Fruit fly (Drosophila melanogaster) whole organism, prepupa: ENCODE measurements around the gene Smyd5.

Experiments
- Blimp-1 ChIP-seq: fragments of 200-800 bp; sonication (Bioruptor generic); optimal IDR thresholded peaks from 3 replicates; lab custom pipeline; 2017; ENCODE audit warnings: missing biosample characterization, missing genetic modification characterization, mild to moderate bottlenecking, moderate library complexity, missing genetic modification reagents
- CG11762 ChIP-seq: fragments of 200-800 bp; sonication (Bioruptor generic); optimal IDR thresholded peaks from 3 replicates; lab custom pipeline; 2016; ENCODE audit warnings: missing biosample characterization, missing genetic modification characterization; ENCODE audit not compliant: insufficient read depth
- CG16779 ChIP-seq: fragments of 200-800 bp; sonication (Bioruptor generic); optimal IDR thresholded peaks from 3 replicates; lab custom pipeline; 2017; ENCODE audit warnings: missing biosample characterization, mild to moderate bottlenecking, missing genetic modification characterization
- CG4318 ChIP-seq: fragments of 200-800 bp; sonication (Bioruptor generic); optimal IDR thresholded peaks from 3 replicates; lab custom pipeline; 2017; ENCODE audit warnings: missing biosample characterization, mild to moderate bottlenecking, missing genetic modification characterization
- Eip78C ChIP-seq: fragments of 200-800 bp; sonication (Bioruptor generic); peaks from one replicate; lab custom pipeline; 2016; ENCODE audit warnings: missing biosample characterization, missing genetic modification characterization
- Met ChIP-seq: fragments of 200-800 bp; sonication (Bioruptor generic); optimal IDR thresholded peaks from 3 replicates; lab custom pipeline; 2016; ENCODE audit warnings: missing biosample characterization, missing genetic modification characterization
- Sox15 ChIP-seq: fragments of 200-800 bp; sonication (Bioruptor generic); optimal IDR thresholded peaks from 3 replicates; lab custom pipeline; 2016; ENCODE audit warnings: missing biosample characterization, missing genetic modification characterization
- eg ChIP-seq: fragments of 200-800 bp; sonication (Bioruptor generic); IDR thresholded peaks from 3 replicates; pipeline ENCODE4 v1.3.6; 2022; ENCODE audit warnings: missing biosample characterization, missing genetic modification characterization
- fd59A ChIP-seq: fragments of 200-800 bp; sonication (Bioruptor generic); optimal IDR thresholded peaks from 2 replicates; lab custom pipeline; 2017; ENCODE audit warnings: missing biosample characterization, mild to moderate bottlenecking, missing genetic modification characterization, missing genetic modification reagents
- spab ChIP-seq: fragments of 200-800 bp; sonication (Bioruptor generic); optimal IDR thresholded peaks from 2 replicates; lab custom pipeline; 2017; ENCODE audit warnings: missing biosample characterization, mild to moderate bottlenecking, missing genetic modification characterization, missing genetic modification reagents
- svp ChIP-seq: fragments of 200-800 bp; sonication (Bioruptor generic); peaks from one replicate; lab custom pipeline; 2016; ENCODE audit warnings: missing biosample characterization, missing genetic modification characterization

DNA sequence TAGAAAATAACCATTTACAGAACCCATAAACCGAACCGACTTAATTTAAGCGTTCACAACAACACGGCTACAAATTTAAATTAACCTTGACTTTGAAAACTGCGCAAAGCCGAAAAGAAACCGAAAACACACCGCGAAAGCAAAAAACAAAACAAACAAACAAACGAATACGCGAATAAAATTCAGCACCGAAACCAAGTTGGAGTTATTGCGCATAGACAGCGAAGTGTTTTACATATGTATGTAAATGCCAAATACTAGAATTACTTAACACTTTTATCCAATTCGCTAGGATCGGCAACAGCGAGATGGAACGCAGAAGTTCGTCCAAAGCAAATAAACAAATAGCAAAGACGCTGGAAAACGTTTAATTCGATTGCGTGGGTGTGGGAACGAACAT, 32.9 kb downstream of the Smyd5 start:
- TF ChIP-seq Blimp-1 (GFP tag; lab: Kevin White, UChicago) = peak; percentile 0
- TF ChIP-seq Eip78C (GFP tag; lab: Kevin White, UChicago) = no peak
- TF ChIP-seq Met (GFP tag; lab: Kevin White, UChicago) = no peak
- no peak for TF ChIP-seq eg (GFP tag; lab: Robert Waterston, UW)
- no peak for TF ChIP-seq CG4318 (GFP tag; lab: Kevin White, UChicago)
- no peak for TF ChIP-seq fd59A (GFP tag; lab: Kevin White, UChicago)
- no peak for TF ChIP-seq CG16779 (tag; lab: Kevin White, UChicago)
- no peak for TF ChIP-seq svp
- TF ChIP-seq spab (GFP tag; lab: Kevin White, UChicago) = no peak
- no peak for TF ChIP-seq Sox15
- no peak for TF ChIP-seq CG11762 (GFP tag; lab: Kevin White, UChicago)
